Worm (Caenorhabditis elegans) whole organism, L1 larva: ENCODE data around the gene moc-5.
A peak's percentile ranks its signal among the peaks of the same experiment; 100 is the strongest.

Experiments used
- C16A3.4 ChIP-seq: fragments of 150-350 bp; optimal IDR thresholded peaks from 2 replicates; lab custom pipeline; 2014; ENCODE audit warnings: missing biosample characterization, missing genetic modification characterization
- C34B4.2 ChIP-seq: sonication (generic microtip); optimal IDR thresholded peaks from 2 replicates; lab custom pipeline; 2017; ENCODE audit warnings: mild to moderate bottlenecking, missing genetic modification characterization, missing compliant biosample characterization
- F16B12.6 ChIP-seq: fragments of 150-350 bp; optimal IDR thresholded peaks from 2 replicates; lab custom pipeline; 2014; ENCODE audit warnings: missing biosample characterization, missing genetic modification characterization
- alr-1 ChIP-seq: fragments of 200-800 bp; sonication (Bioruptor generic); optimal IDR thresholded peaks from 2 replicates; lab custom pipeline; 2018; ENCODE audit warnings: borderline replicate concordance, mild to moderate bottlenecking, missing genetic modification characterization, missing compliant biosample characterization
- aly-2 ChIP-seq: fragments of 150-350 bp; optimal IDR thresholded peaks from 2 replicates; lab custom pipeline; 2014; ENCODE audit warnings: missing biosample characterization, missing genetic modification characterization
- blmp-1 ChIP-seq: fragments of 150-350 bp; optimal IDR thresholded peaks from 2 replicates; lab custom pipeline; 2014; ENCODE audit warnings: missing biosample characterization, missing genetic modification characterization
- ceh-8 ChIP-seq: fragments of 200-800 bp; sonication (Bioruptor generic); optimal IDR thresholded peaks from 2 replicates; lab custom pipeline; 2018; ENCODE audit warnings: mild to moderate bottlenecking, missing genetic modification characterization, moderate library complexity, missing compliant biosample characterization
- ceh-88 ChIP-seq: fragments of 200-800 bp; sonication (Bioruptor generic); IDR thresholded peaks from 2 replicates; pipeline ENCODE4 v1.3.6; 2022; ENCODE audit warnings: missing genetic modification characterization, missing compliant biosample characterization
- ceh-90 ChIP-seq: sonication (generic microtip); optimal IDR thresholded peaks from 2 replicates; lab custom pipeline; 2016; ENCODE audit warnings: missing genetic modification characterization, missing compliant biosample characterization
- ces-1 ChIP-seq: fragments of 150-350 bp; optimal IDR thresholded peaks from 2 replicates; lab custom pipeline; 2014; ENCODE audit warnings: missing biosample characterization, missing genetic modification reagents, missing genetic modification characterization
- dpl-1 ChIP-seq, 3 experiments: fragments of 150-350 bp in 2 of 3; sonication (generic microtip) in 1 of 3; optimal IDR thresholded peaks; 2 replicates each; lab custom pipeline; 2014 to 2017; ENCODE audit warnings: missing biosample characterization in 3 of 3, missing genetic modification characterization in 3 of 3, missing genetic modification reagents in 3 of 3
- egl-27 ChIP-seq, 2 experiments: fragments of 150-350 bp in 1 of 2; sonication (generic microtip); optimal IDR thresholded peaks; 3 replicates each; lab custom pipeline; 2017 to 2018; ENCODE audit warnings: missing biosample characterization in 2 of 2, missing genetic modification characterization in 2 of 2, missing genetic modification reagents in 2 of 2
- elt-2 ChIP-seq: sonication (generic microtip); optimal IDR thresholded peaks from 2 replicates; lab custom pipeline; 2016; ENCODE audit warnings: missing genetic modification characterization, mild to moderate bottlenecking, inconsistent platforms, missing compliant biosample characterization, missing genetic modification reagents
- elt-3 ChIP-seq, 6 experiments: fragments of 150-350 bp in 1 of 6; sonication (generic microtip); optimal IDR thresholded peaks; 2 replicates each; lab custom pipeline; 2017 to 2018; ENCODE audit warnings: missing biosample characterization in 6 of 6, missing genetic modification characterization in 6 of 6, inconsistent platforms in 1 of 6
- fkh-10 ChIP-seq: sonication (generic microtip); optimal IDR thresholded peaks from 2 replicates; lab custom pipeline; 2017; ENCODE audit warnings: missing biosample characterization, missing genetic modification reagents, missing genetic modification characterization
- fkh-8 ChIP-seq: sonication (generic microtip); optimal IDR thresholded peaks from 2 replicates; lab custom pipeline; 2016; ENCODE audit warnings: mild to moderate bottlenecking, missing genetic modification characterization, missing compliant biosample characterization
- fos-1 ChIP-seq: fragments of 150-350 bp; optimal IDR thresholded peaks from 2 replicates; lab custom pipeline; 2014; ENCODE audit warnings: missing biosample characterization, missing genetic modification characterization
- grh-1 ChIP-seq: fragments of 200-800 bp; sonication (Bioruptor generic); IDR thresholded peaks from 2 replicates; pipeline ENCODE4 v1.3.6; 2022; ENCODE audit warnings: missing genetic modification reagents, missing genetic modification characterization, missing compliant biosample characterization
- hlh-17 ChIP-seq: fragments of 200-800 bp; sonication (Bioruptor generic); optimal IDR thresholded peaks from 2 replicates; lab custom pipeline; 2018; ENCODE audit warnings: missing genetic modification characterization, mild to moderate bottlenecking, missing compliant biosample characterization, moderate library complexity, borderline replicate concordance
- irx-1 ChIP-seq: sonication (generic microtip); optimal IDR thresholded peaks from 2 replicates; lab custom pipeline; 2016; ENCODE audit warnings: missing genetic modification characterization, missing compliant biosample characterization
- jun-1 ChIP-seq: fragments of 150-350 bp; optimal IDR thresholded peaks from 2 replicates; lab custom pipeline; 2014; ENCODE audit warnings: missing biosample characterization, missing genetic modification reagents, missing genetic modification characterization
- lin-13 ChIP-seq: fragments of 150-350 bp; optimal IDR thresholded peaks from 2 replicates; lab custom pipeline; 2014; ENCODE audit warnings: missing biosample characterization, missing genetic modification reagents, missing genetic modification characterization
- lin-14 ChIP-seq: fragments of 200-800 bp; sonication (Bioruptor generic); optimal IDR thresholded peaks from 2 replicates; lab custom pipeline; 2018; ENCODE audit warnings: mild to moderate bottlenecking, missing genetic modification characterization, moderate library complexity, missing compliant biosample characterization
- lin-35 ChIP-seq, 2 experiments: fragments of 150-350 bp; optimal IDR thresholded peaks; 2 replicates each; lab custom pipeline; 2014; ENCODE audit warnings: missing biosample characterization in 2 of 2, missing genetic modification characterization in 2 of 2, missing genetic modification reagents in 2 of 2
- lin-39 ChIP-seq: fragments of 150-350 bp; optimal IDR thresholded peaks from 2 replicates; lab custom pipeline; 2014; ENCODE audit warnings: missing biosample characterization, missing genetic modification reagents, missing genetic modification characterization
- lsy-2 ChIP-seq, 2 experiments: fragments of 150-350 bp; optimal IDR thresholded peaks; 2 replicates each; lab custom pipeline; 2014; ENCODE audit warnings: missing biosample characterization in 2 of 2, missing genetic modification characterization in 2 of 2
- mab-9 ChIP-seq: fragments of 200-800 bp; sonication (Bioruptor generic); IDR thresholded peaks from 2 replicates; pipeline ENCODE4 v1.3.6; 2022; ENCODE audit warnings: missing genetic modification reagents, missing genetic modification characterization, missing compliant biosample characterization
- mdl-1 ChIP-seq, 2 experiments: fragments of 150-350 bp; optimal IDR thresholded peaks; 2 replicates each; lab custom pipeline; 2014 to 2017; ENCODE audit warnings: missing biosample characterization in 2 of 2, missing genetic modification characterization in 2 of 2, inconsistent platforms in 1 of 2
- nhr-12 ChIP-seq: sonication (generic microtip); optimal IDR thresholded peaks from 2 replicates; lab custom pipeline; 2017; ENCODE audit warnings: missing biosample characterization, missing genetic modification characterization
- nhr-19 ChIP-seq: fragments of 200-800 bp; sonication (Bioruptor generic); conservative IDR thresholded peaks from 2 replicates; pipeline ENCODE4 v1.3.6; 2022; ENCODE audit warnings: missing genetic modification characterization, missing compliant biosample characterization
- nhr-20 ChIP-seq: sonication (generic microtip); optimal IDR thresholded peaks from 2 replicates; lab custom pipeline; 2016; ENCODE audit warnings: mild to moderate bottlenecking, missing genetic modification characterization, missing compliant biosample characterization
- nhr-28 ChIP-seq: fragments of 150-350 bp; optimal IDR thresholded peaks from 2 replicates; lab custom pipeline; 2014; ENCODE audit warnings: missing biosample characterization, missing genetic modification characterization
- nhr-47 ChIP-seq: sonication (generic microtip); optimal IDR thresholded peaks from 2 replicates; lab custom pipeline; 2016; ENCODE audit warnings: mild to moderate bottlenecking, missing genetic modification characterization, moderate library complexity, missing compliant biosample characterization
- nhr-71 ChIP-seq: sonication (generic microtip); optimal IDR thresholded peaks from 2 replicates; lab custom pipeline; 2016; ENCODE audit warnings: mild to moderate bottlenecking, missing genetic modification characterization, moderate library complexity, missing compliant biosample characterization
- nhr-76 ChIP-seq: sonication (generic microtip); optimal IDR thresholded peaks from 2 replicates; lab custom pipeline; 2017; ENCODE audit warnings: missing biosample characterization, missing genetic modification characterization
- nhr-77 ChIP-seq: fragments of 150-350 bp; optimal IDR thresholded peaks from 2 replicates; lab custom pipeline; 2014; ENCODE audit warnings: missing biosample characterization, missing genetic modification characterization
- nhr-84 ChIP-seq: sonication (generic microtip); optimal IDR thresholded peaks from 2 replicates; lab custom pipeline; 2017; ENCODE audit warnings: missing biosample characterization, missing genetic modification characterization
- nhr-85 ChIP-seq: sonication (generic microtip); peaks from one replicate; lab custom pipeline; 2016; ENCODE audit warnings: missing genetic modification characterization, inconsistent platforms, missing compliant biosample characterization
- nhr-90 ChIP-seq: sonication (generic microtip); optimal IDR thresholded peaks from 2 replicates; lab custom pipeline; 2016; ENCODE audit warnings: mild to moderate bottlenecking, missing genetic modification characterization, missing compliant biosample characterization; ENCODE audit not compliant: poor library complexity
- pag-3 ChIP-seq: sonication (generic microtip); optimal IDR thresholded peaks from 2 replicates; lab custom pipeline; 2017; ENCODE audit warnings: missing genetic modification characterization, mild to moderate bottlenecking, missing compliant biosample characterization, antibody characterized with exemption, borderline replicate concordance; ENCODE audit not compliant: insufficient read depth
- pax-3 ChIP-seq: fragments of 200-800 bp; sonication (Bioruptor generic); optimal IDR thresholded peaks from 2 replicates; lab custom pipeline; 2018; ENCODE audit warnings: mild to moderate bottlenecking, missing genetic modification characterization, moderate library complexity, missing compliant biosample characterization
- pqm-1 ChIP-seq: sonication (generic microtip); optimal IDR thresholded peaks from 3 replicates; lab custom pipeline; 2017; ENCODE audit warnings: missing biosample characterization, missing genetic modification characterization
- rnt-1 ChIP-seq: sonication (generic microtip); optimal IDR thresholded peaks from 2 replicates; lab custom pipeline; 2016; ENCODE audit warnings: mild to moderate bottlenecking, missing genetic modification characterization, moderate library complexity, missing compliant biosample characterization
- snu-23 ChIP-seq: sonication (generic microtip); optimal IDR thresholded peaks from 2 replicates; lab custom pipeline; 2016; ENCODE audit warnings: missing genetic modification characterization, missing compliant biosample characterization
- sox-4 ChIP-seq: sonication (generic microtip); optimal IDR thresholded peaks from 2 replicates; lab custom pipeline; 2016; ENCODE audit warnings: missing genetic modification characterization, missing compliant biosample characterization
- swsn-7 ChIP-seq: sonication (generic microtip); optimal IDR thresholded peaks from 2 replicates; lab custom pipeline; 2016; ENCODE audit warnings: missing genetic modification characterization, missing compliant biosample characterization
- tbx-2 ChIP-seq: sonication (generic microtip); optimal IDR thresholded peaks from 2 replicates; lab custom pipeline; 2016; ENCODE audit warnings: missing genetic modification characterization, missing compliant biosample characterization
- unc-98 ChIP-seq: fragments of 200-800 bp; sonication (Bioruptor generic); IDR thresholded peaks from 2 replicates; pipeline ENCODE4 v1.3.6; 2022; ENCODE audit warnings: missing genetic modification characterization, missing compliant biosample characterization
- vab-15 ChIP-seq: sonication (generic microtip); optimal IDR thresholded peaks from 2 replicates; lab custom pipeline; 2017; ENCODE audit warnings: missing genotype, mild to moderate bottlenecking, missing genetic modification characterization, missing compliant biosample characterization
- xbp-1 ChIP-seq: sonication (generic microtip); optimal IDR thresholded peaks from 2 replicates; lab custom pipeline; 2016; ENCODE audit warnings: missing genetic modification characterization, missing compliant biosample characterization
- zag-1 ChIP-seq: fragments of 150-350 bp; optimal IDR thresholded peaks from 2 replicates; lab custom pipeline; 2014; ENCODE audit warnings: missing biosample characterization, missing genetic modification characterization

The moc-5 gene

DNA sequence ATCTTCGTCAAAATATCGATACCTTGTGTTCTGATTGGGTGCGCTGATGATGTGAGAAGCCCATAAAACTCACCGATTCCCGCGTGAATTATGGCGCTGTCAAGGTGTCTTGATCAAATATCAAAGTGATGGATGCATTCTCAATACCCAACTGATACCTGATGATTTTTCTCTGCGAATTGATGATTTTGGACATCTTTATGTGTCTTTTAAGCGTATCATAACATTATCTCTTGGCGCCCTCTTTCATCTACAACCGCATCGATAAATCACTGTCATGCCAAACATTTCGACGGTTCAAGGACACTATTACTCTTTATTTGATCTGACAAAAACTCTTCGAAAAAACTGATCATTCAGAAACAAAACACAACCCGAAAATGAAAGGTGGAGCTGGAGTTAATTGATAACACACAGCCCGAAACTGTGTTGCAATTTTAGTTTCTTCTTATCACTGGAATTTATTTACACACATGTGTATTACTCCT, 18.5 kb downstream of the moc-5 start:
- TF ChIP-seq lin-35 (GFP tag; optimal IDR thresholded peaks at IDR 0.05; lab: Kevin White, UChicago) (peak in 1 of 2 experiments; percentile 63), C34B4.2 (no peak), pax-3 (tag; lab: Kevin White, UChicago) (no peak), fkh-10 (GFP tag; lab: Kevin White, UChicago) (no peak), C16A3.4 (no peak), unc-98 (no peak), grh-1 (GFP tag; lab: Robert Waterston, UW) (peak; percentile 42; the same call in 1 of the 2 replicates), fkh-8 (tag; lab: Kevin White, UChicago) (no peak), ceh-88 (no peak), mdl-1 (tag; optimal IDR thresholded peaks at IDR 0.05; lab: Kevin White, UChicago) (peak in 1 of 2 experiments; percentile 62), aly-2 (tag; lab: Kevin White, UChicago) (no peak), mab-9 (GFP tag; lab: Robert Waterston, UW) (no peak), alr-1 (tag; lab: Kevin White, UChicago) (no peak), elt-3 (tag; optimal IDR thresholded peaks at IDR 0.05; lab: Kevin White, UChicago) (peak in 5 of 6 experiments; percentile 64 to 96 (median 80)), nhr-71 (tag; lab: Kevin White, UChicago) (peak; percentile 76), zag-1 (tag; lab: Kevin White, UChicago) (no peak), blmp-1 (tag; lab: Kevin White, UChicago) (peak; percentile 88), vab-15 (tag; lab: Kevin White, UChicago) (peak; percentile 41), tbx-2 (peak; percentile 34), snu-23 (peak; percentile 41), irx-1 (peak; percentile 49), nhr-12 (no peak), nhr-47 (tag; lab: Kevin White, UChicago) (peak; percentile 16), nhr-19 (GFP tag; lab: Robert Waterston, UW) (peak; percentile 36), nhr-90 (tag; lab: Kevin White, UChicago) (peak; percentile 57), lin-14 (GFP tag; lab: Kevin White, UChicago) (peak; percentile 73), F16B12.6 (tag; lab: Kevin White, UChicago) (no peak), rnt-1 (tag; lab: Kevin White, UChicago) (peak; percentile 32), dpl-1 (GFP tag; optimal IDR thresholded peaks at IDR 0.05; lab: Kevin White, UChicago) (peak in 1 of 3 experiments; percentile 24), egl-27 (tag; optimal IDR thresholded peaks at IDR 0.05; lab: Kevin White, UChicago) (peak in 1 of 2 experiments; percentile 3), pqm-1 (no peak), nhr-77 (no peak), ceh-8 (GFP tag; lab: Kevin White, UChicago) (no peak), lsy-2 (tag; optimal IDR thresholded peaks at IDR 0.05; lab: Kevin White, UChicago) (peak in 1 of 2 experiments; percentile 48), nhr-28 (tag; lab: Kevin White, UChicago) (no peak), jun-1 (tag; lab: Kevin White, UChicago) (no peak), xbp-1 (tag; lab: Kevin White, UChicago) (no peak), fos-1 (tag; lab: Kevin White, UChicago) (no peak), nhr-20 (tag; lab: Kevin White, UChicago) (peak; percentile 69), sox-4 (tag; lab: Kevin White, UChicago) (no peak), ceh-90 (tag; lab: Kevin White, UChicago) (no peak), nhr-85 (tag; lab: Kevin White, UChicago) (peak; percentile 97)

DNA sequence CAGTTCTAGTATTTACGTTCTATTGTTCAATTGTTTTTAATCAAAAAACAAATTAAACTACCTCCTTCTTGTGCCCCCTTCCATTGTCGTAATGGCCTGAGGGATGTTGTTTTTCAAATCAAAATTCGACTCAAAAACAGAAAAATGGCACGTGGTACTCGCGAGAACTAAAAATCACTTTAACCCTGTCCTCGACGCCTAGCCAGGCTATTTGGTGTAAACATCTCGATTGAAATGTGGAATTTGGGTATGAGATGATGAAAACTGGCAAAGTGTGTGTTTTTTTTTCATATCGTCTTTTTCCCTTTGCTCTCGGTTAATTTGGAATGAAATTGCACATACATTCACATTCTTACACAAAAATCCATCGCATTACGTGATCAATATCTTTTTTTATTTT, 19.1 kb downstream of the moc-5 start:
- no peak for TF ChIP-seq pqm-1
- TF ChIP-seq swsn-7 (tag; lab: Kevin White, UChicago), result no peak
- no peak for TF ChIP-seq rnt-1 (tag; lab: Kevin White, UChicago)
- no peak for TF ChIP-seq pag-3
- TF ChIP-seq lin-13 (GFP tag; lab: Kevin White, UChicago), result no peak
- no peak for TF ChIP-seq nhr-84 (tag; lab: Kevin White, UChicago)
- peak in 1 of 2 experiments; percentile 18 for TF ChIP-seq mdl-1 (tag; optimal IDR thresholded peaks at IDR 0.05; lab: Kevin White, UChicago)
- TF ChIP-seq hlh-17 (GFP tag; lab: Kevin White, UChicago), result no peak
- no peak for TF ChIP-seq nhr-76 (tag; lab: Kevin White, UChicago)
- TF ChIP-seq ces-1 (GFP tag; lab: Kevin White, UChicago), result no peak
- TF ChIP-seq lin-39 (tag; lab: Kevin White, UChicago), result no peak
- peak; percentile 64 for TF ChIP-seq vab-15 (tag; lab: Kevin White, UChicago)
- no peak for TF ChIP-seq blmp-1 (tag; lab: Kevin White, UChicago)
- TF ChIP-seq snu-23, result peak; percentile 39
- TF ChIP-seq grh-1 (GFP tag; lab: Robert Waterston, UW), result no peak
- no peak for TF ChIP-seq elt-2 (tag; lab: Kevin White, UChicago)
- TF ChIP-seq ceh-88, result no peak
- no peak for TF ChIP-seq fkh-8 (tag; lab: Kevin White, UChicago)
